Worm (Caenorhabditis elegans): ENCODE results near the gene cdh-3.

- TF ChIP-seq dpl-1 (GFP tag; optimal IDR thresholded peaks at IDR 0.05): no peak
- TF ChIP-seq mdl-1 (tag; optimal IDR thresholded peaks at IDR 0.05): no peak
Observed at ce11 chrIII:7772901-7773300, 18.7 kb upstream of the cdh-3 start, which contains the start of the genes ZK686.6 and ZK686.1.
